Worm (Caenorhabditis elegans) whole organism, L1 larva: ENCODE measurements around the gene eif-3.G.

Experiments used
- efl-1 ChIP-seq, 4 experiments: fragments of 150-350 bp; optimal IDR thresholded peaks in 3 of 4; peaks in 1 of 4; 1 replicate in 1 of 4; 2 replicates in 3 of 4; lab custom pipeline; 2014; ENCODE audit warnings: missing biosample characterization in 2 of 4, missing genetic modification characterization in 2 of 4, missing genetic modification reagents in 2 of 4
- egl-27 ChIP-seq, 2 experiments: fragments of 150-350 bp in 1 of 2; sonication (generic microtip); optimal IDR thresholded peaks; 3 replicates each; lab custom pipeline; 2017 to 2018; ENCODE audit warnings: missing biosample characterization in 2 of 2, missing genetic modification characterization in 2 of 2, missing genetic modification reagents in 2 of 2
- elt-2 ChIP-seq: sonication (generic microtip); optimal IDR thresholded peaks from 2 replicates; lab custom pipeline; 2016; ENCODE audit warnings: missing genetic modification characterization, mild to moderate bottlenecking, inconsistent platforms, missing compliant biosample characterization, missing genetic modification reagents
- fkh-10 ChIP-seq: sonication (generic microtip); optimal IDR thresholded peaks from 2 replicates; lab custom pipeline; 2017; ENCODE audit warnings: missing biosample characterization, missing genetic modification reagents, missing genetic modification characterization
- irx-1 ChIP-seq: sonication (generic microtip); optimal IDR thresholded peaks from 2 replicates; lab custom pipeline; 2016; ENCODE audit warnings: missing genetic modification characterization, missing compliant biosample characterization
- lin-15B ChIP-seq: fragments of 150-350 bp; sonication (generic microtip); optimal IDR thresholded peaks from 3 replicates; lab custom pipeline; 2014; ENCODE audit warnings: missing biosample characterization, missing genetic modification characterization
- nhr-11 ChIP-seq: fragments of 150-350 bp; optimal IDR thresholded peaks from 2 replicates; lab custom pipeline; 2014; ENCODE audit warnings: missing biosample characterization, missing genetic modification characterization
- nhr-12 ChIP-seq: sonication (generic microtip); optimal IDR thresholded peaks from 2 replicates; lab custom pipeline; 2017; ENCODE audit warnings: missing biosample characterization, missing genetic modification characterization
- nhr-28 ChIP-seq: fragments of 150-350 bp; optimal IDR thresholded peaks from 2 replicates; lab custom pipeline; 2014; ENCODE audit warnings: missing biosample characterization, missing genetic modification characterization
- nhr-77 ChIP-seq: fragments of 150-350 bp; optimal IDR thresholded peaks from 2 replicates; lab custom pipeline; 2014; ENCODE audit warnings: missing biosample characterization, missing genetic modification characterization
- snpc-4 ChIP-seq: fragments of 150-350 bp; optimal IDR thresholded peaks from 2 replicates; lab custom pipeline; 2014; ENCODE audit warnings: missing biosample characterization, missing genetic modification characterization
- unc-130 ChIP-seq: fragments of 150-350 bp; optimal IDR thresholded peaks from 2 replicates; lab custom pipeline; 2017; ENCODE audit warnings: missing biosample characterization, missing genetic modification characterization, inconsistent platforms
- unc-86 ChIP-seq: sonication (generic microtip); optimal IDR thresholded peaks from 2 replicates; lab custom pipeline; 2016; ENCODE audit warnings: missing genetic modification characterization, missing compliant biosample characterization
- ztf-4 ChIP-seq: fragments of 150-350 bp; optimal IDR thresholded peaks from 2 replicates; lab custom pipeline; 2014; ENCODE audit warnings: missing biosample characterization, missing genetic modification characterization

- TF ChIP-seq unc-86 (tag; lab: Kevin White, UChicago): no peak
- TF ChIP-seq lin-15B (tag; lab: Kevin White, UChicago): no peak
- no peak for TF ChIP-seq nhr-77 (tag; lab: Kevin White, UChicago)
- TF ChIP-seq egl-27 (tag; optimal IDR thresholded peaks at IDR 0.05; lab: Kevin White, UChicago): no peak
- no peak for TF ChIP-seq irx-1 (tag; lab: Kevin White, UChicago)
- TF ChIP-seq unc-130: no peak
- TF ChIP-seq nhr-11: no peak
- peak; percentile 90 for TF ChIP-seq elt-2 (tag; lab: Kevin White, UChicago)
- TF ChIP-seq snpc-4 (tag; lab: Kevin White, UChicago): no peak
- TF ChIP-seq ztf-4 (tag; lab: Kevin White, UChicago): peak; percentile 16
- TF ChIP-seq nhr-12 (tag; lab: Kevin White, UChicago): no peak
- TF ChIP-seq nhr-28 (tag; lab: Kevin White, UChicago): no peak
- no peak for TF ChIP-seq fkh-10
- TF ChIP-seq efl-1 (optimal IDR thresholded peaks at IDR 0.05; lab: Kevin White, UChicago): no peak
- TF ChIP-seq efl-1 (GFP tag; optimal IDR thresholded peaks at IDR 0.05 in 1 of 2; lab: Kevin White, UChicago): no peak
Measured at ce11 chrII:8484546-8484945, 42.0 kb downstream of the eif-3.G start.
